Fruit fly (Drosophila melanogaster) whole organism, pupa: ENCODE measurements around the gene CG15418.

Experiments used
- CG8159 ChIP-seq: fragments of 200-800 bp; sonication (Bioruptor generic); optimal IDR thresholded peaks from 3 replicates; lab custom pipeline; 2018; ENCODE audit warnings: missing biosample characterization, mild to moderate bottlenecking, missing genetic modification characterization, moderate library complexity
- Pif1B ChIP-seq: fragments of 200-800 bp; sonication (Bioruptor generic); optimal IDR thresholded peaks from 3 replicates; lab custom pipeline; 2016; ENCODE audit warnings: missing biosample characterization, missing genetic modification characterization

dm6 chr2L:3606462-3607270 is 14.8 kb downstream of the CG15418 start, which contains the start of gene odd:
- TF ChIP-seq CG8159 (tag; lab: Kevin White, UChicago) (no peak), Pif1B (GFP tag; lab: Kevin White, UChicago) (no peak)
